Fruit fly (Drosophila melanogaster): Measurements from ENCODE around the gene Hsp67Bc.

The Hsp67Bc gene

dm6 chr3L:9383345-9384075 is 11.2 kb upstream of the Hsp67Bc start, which contains the start of gene Hsp27:
Gene Hsp27, plus strand, starts transcription at chr3L:9384063.
- TF ChIP-seq Dll (optimal IDR thresholded peaks at IDR 0.05) (no peak), pan (optimal IDR thresholded peaks at IDR 0.05) (no peak), CG8478 (optimal IDR thresholded peaks at IDR 0.05) (peak; percentile 42), EcR (GFP tag; optimal IDR thresholded peaks at IDR 0.05) (peak in 1 of 2 experiments; percentile 76), psq (optimal IDR thresholded peaks at IDR 0.05) (no peak), usp (GFP tag; optimal IDR thresholded peaks at IDR 0.05) (no peak)

DNA sequence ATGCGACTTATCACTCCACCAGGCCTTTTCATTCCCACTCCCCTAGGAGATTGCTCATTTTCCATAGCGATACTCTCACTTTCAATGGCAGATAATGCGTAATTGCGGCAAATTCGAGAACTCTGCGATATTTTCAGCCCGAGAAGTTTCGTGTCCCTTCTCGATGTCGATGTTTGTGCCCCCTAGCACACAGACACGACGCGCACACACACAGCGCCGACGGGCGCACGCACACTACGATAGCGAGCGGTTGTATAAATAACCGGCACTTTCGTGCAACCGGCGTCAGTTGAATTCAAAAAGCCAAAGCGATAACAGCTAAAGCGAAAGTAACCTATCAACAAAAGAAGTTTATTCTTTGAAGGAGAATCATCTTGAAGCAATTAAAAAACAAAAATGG is 9.3 kb upstream of the Hsp67Bc start, which contains the start of gene Hsp23:
Hsp23 (plus strand) TSS at position 281 of the 400 bp plus-strand sequence.
- TF ChIP-seq pan (optimal IDR thresholded peaks at IDR 0.05) (no peak), Dll (optimal IDR thresholded peaks at IDR 0.05) (peak; percentile 18), psq (optimal IDR thresholded peaks at IDR 0.05) (no peak), EcR (GFP tag; optimal IDR thresholded peaks at IDR 0.05) (peak in 1 of 2 experiments; percentile 48)

- TF ChIP-seq usp (GFP tag; optimal IDR thresholded peaks at IDR 0.05) (no peak), psq (optimal IDR thresholded peaks at IDR 0.05) (no peak), EcR (GFP tag; optimal IDR thresholded peaks at IDR 0.05) (no peak), Dll (optimal IDR thresholded peaks at IDR 0.05) (no peak), CG8478 (optimal IDR thresholded peaks at IDR 0.05) (no peak), pan (optimal IDR thresholded peaks at IDR 0.05) (no peak)
Observed at dm6 chr3L:9380344-9380849, 8.1 kb upstream of the Hsp67Bc start.

DNA sequence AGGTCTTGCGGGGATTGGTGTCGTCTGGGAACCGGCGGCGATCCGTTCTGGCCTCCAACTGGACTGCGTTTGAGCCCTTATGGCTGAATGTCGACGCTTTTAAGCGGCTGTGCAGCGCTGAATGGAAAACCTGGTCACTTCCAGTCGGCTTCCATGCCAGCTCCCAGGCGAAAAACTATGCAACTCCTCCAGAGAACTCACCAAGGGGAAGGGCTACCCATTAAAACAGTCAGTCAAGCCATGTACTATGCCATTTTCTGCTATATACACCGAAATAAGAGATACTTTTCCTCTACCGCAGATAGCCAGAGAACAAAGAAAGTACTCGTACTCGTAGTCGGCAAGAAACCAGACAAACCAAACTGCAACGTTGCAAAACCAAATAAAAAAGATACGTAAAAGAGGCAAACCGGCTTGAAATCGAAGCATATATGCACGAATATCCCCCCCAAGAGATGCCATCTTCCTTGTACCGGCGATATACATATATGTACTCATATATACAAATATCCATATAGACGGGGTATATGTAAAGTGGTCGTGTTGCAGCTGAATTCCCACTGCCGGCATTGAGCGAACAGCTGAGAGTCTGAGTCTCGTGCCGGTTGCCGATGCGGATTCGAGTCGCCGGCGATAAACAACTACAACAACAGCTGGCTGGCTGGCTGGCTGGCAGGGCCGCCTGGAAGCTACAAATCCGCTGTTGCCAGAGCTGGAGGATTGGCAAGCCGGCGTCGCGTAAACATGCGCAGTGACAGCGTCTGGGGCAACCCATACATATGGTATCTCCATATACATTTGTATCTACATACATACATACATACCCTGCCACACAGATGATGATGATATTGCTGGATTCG is 7.4 kb upstream of the Hsp67Bc start, which contains the start of gene Hsp67Ba:
Hsp67Ba (minus strand) TSS at position 51 of the 860 bp plus-strand sequence.
- no peak for TF ChIP-seq usp (GFP tag; optimal IDR thresholded peaks at IDR 0.05)
- peak; percentile 20 for TF ChIP-seq Dll (optimal IDR thresholded peaks at IDR 0.05)

- TF ChIP-seq Dll (optimal IDR thresholded peaks at IDR 0.05) (no peak), EcR (GFP tag; optimal IDR thresholded peaks at IDR 0.05) (peak; percentile 74 to 96)
Observed at dm6 chr3L:9377198-9378035, 5.1 kb upstream of the Hsp67Bc start, which contains the start of gene Hsp26. Gene Hsp26, minus strand, starts transcription at chr3L:9377427.

DNA sequence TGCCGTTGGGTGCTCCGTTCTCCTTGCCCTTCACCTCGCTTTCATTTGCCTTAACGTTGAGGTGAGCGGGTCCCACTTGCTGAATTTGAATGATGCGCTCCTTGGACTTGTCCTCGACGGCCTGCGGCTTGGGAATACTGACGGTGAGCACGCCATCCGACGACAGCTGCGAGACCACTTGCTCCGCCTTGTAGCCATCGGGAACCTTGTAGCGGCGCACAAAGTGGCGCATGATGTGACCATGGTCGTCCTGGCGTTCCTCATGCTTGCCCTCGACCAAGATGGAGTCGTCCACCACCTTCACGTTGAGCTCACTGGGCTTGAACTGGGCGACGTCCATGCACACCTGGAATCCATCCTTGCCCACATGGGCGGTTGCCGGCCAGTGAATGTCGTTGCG is 4.3 kb upstream of the Hsp67Bc start:
- TF ChIP-seq pan (optimal IDR thresholded peaks at IDR 0.05) = no peak
- no peak for TF ChIP-seq usp (GFP tag; optimal IDR thresholded peaks at IDR 0.05)

DNA sequence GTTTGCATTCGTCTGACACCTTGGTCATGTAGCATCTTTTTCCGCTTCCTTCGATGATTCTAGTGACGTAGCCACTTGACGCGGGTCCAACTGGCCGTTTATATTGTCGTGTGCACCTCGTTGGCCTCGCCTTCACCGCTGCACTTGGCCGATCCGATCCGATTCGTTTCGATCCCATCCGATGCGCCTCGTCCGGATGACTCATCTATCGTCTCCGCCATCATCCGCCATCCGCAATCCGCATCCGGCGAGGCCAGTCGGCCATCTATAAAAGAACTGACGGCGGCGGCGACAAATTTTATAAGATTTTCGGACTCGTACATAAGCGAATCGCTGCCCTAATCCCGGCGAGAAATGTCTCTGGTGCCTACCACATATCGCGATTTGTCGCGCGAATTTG is 2.8 kb upstream of the Hsp67Bc start, which contains the start of gene CG4461:
CG4461 (plus strand) TSS at position 301 of the 400 bp plus-strand sequence.
- TF ChIP-seq usp (GFP tag; optimal IDR thresholded peaks at IDR 0.05) (no peak), Dll (optimal IDR thresholded peaks at IDR 0.05) (no peak), CG8478 (optimal IDR thresholded peaks at IDR 0.05) (no peak), psq (optimal IDR thresholded peaks at IDR 0.05) (no peak), pan (optimal IDR thresholded peaks at IDR 0.05) (no peak), EcR (GFP tag; optimal IDR thresholded peaks at IDR 0.05) (no peak)

- TF ChIP-seq CG8478 (optimal IDR thresholded peaks at IDR 0.05) = no peak
- TF ChIP-seq pan (optimal IDR thresholded peaks at IDR 0.05) = no peak
- peak; percentile 26 to 68 for TF ChIP-seq EcR (GFP tag; optimal IDR thresholded peaks at IDR 0.05)
- no peak for TF ChIP-seq Dll (optimal IDR thresholded peaks at IDR 0.05)
Observed at dm6 chr3L:9373374-9374004, 1.2 kb upstream of the Hsp67Bc start.

dm6 chr3L:9370907-9371365 is 1.4 kb downstream of the Hsp67Bc start, which contains the start of gene Fdx1:
Gene Fdx1, minus strand, starts transcription at chr3L:9371238.
- TF ChIP-seq psq (optimal IDR thresholded peaks at IDR 0.05) (no peak), pan (optimal IDR thresholded peaks at IDR 0.05) (no peak), CG8478 (optimal IDR thresholded peaks at IDR 0.05) (no peak), Dll (optimal IDR thresholded peaks at IDR 0.05) (no peak), EcR (GFP tag; optimal IDR thresholded peaks at IDR 0.05) (no peak), usp (GFP tag; optimal IDR thresholded peaks at IDR 0.05) (no peak)

- TF ChIP-seq usp (GFP tag; optimal IDR thresholded peaks at IDR 0.05) (no peak), CG8478 (optimal IDR thresholded peaks at IDR 0.05) (no peak), EcR (GFP tag; optimal IDR thresholded peaks at IDR 0.05) (no peak), pan (optimal IDR thresholded peaks at IDR 0.05) (no peak), Dll (optimal IDR thresholded peaks at IDR 0.05) (no peak), psq (optimal IDR thresholded peaks at IDR 0.05) (no peak)
Observed at dm6 chr3L:9368665-9369064, 3.6 kb downstream of the Hsp67Bc start.

dm6 chr3L:9367431-9367867 is 4.8 kb downstream of the Hsp67Bc start:
- TF ChIP-seq usp (GFP tag; optimal IDR thresholded peaks at IDR 0.05) (no peak), pan (optimal IDR thresholded peaks at IDR 0.05) (no peak), CG8478 (optimal IDR thresholded peaks at IDR 0.05) (no peak), EcR (GFP tag; optimal IDR thresholded peaks at IDR 0.05) (no peak), psq (optimal IDR thresholded peaks at IDR 0.05) (no peak), Dll (optimal IDR thresholded peaks at IDR 0.05) (no peak)
